Worm (Caenorhabditis elegans) whole organism, mixed stage, embryonic: ENCODE data around the gene srx-105.

Source experiments
- M03D4.4 ChIP-seq: sonication (generic microtip); optimal IDR thresholded peaks from 2 replicates; lab custom pipeline; 2017; ENCODE audit warnings: mild to moderate bottlenecking, missing genetic modification characterization, missing compliant biosample characterization
- bed-3 ChIP-seq: fragments of 200-800 bp; sonication (Bioruptor generic); optimal IDR thresholded peaks from 3 replicates; lab custom pipeline; 2018; ENCODE audit warnings: mild to moderate bottlenecking, missing genetic modification characterization, moderate library complexity, missing compliant biosample characterization
- blmp-1 ChIP-seq: fragments of 150-350 bp; optimal IDR thresholded peaks from 2 replicates; lab custom pipeline; 2014; ENCODE audit warnings: missing biosample characterization, missing genetic modification characterization
- ceh-39 ChIP-seq: fragments of 150-350 bp; optimal IDR thresholded peaks from 2 replicates; lab custom pipeline; 2014; ENCODE audit warnings: missing biosample characterization, missing genetic modification characterization
- ceh-43 ChIP-seq: fragments of 200-800 bp; sonication (Bioruptor generic); optimal IDR thresholded peaks from 2 replicates; lab custom pipeline; 2018; ENCODE audit warnings: mild to moderate bottlenecking, missing genetic modification characterization, moderate library complexity, missing compliant biosample characterization
- ceh-83 ChIP-seq: fragments of 200-800 bp; sonication (Bioruptor generic); optimal IDR thresholded peaks from 2 replicates; lab custom pipeline; 2018; ENCODE audit warnings: mild to moderate bottlenecking, missing genetic modification characterization, missing compliant biosample characterization
- cnd-1 ChIP-seq: fragments of 200-800 bp; sonication (Bioruptor generic); optimal IDR thresholded peaks from 2 replicates; lab custom pipeline; 2018; ENCODE audit warnings: mild to moderate bottlenecking, missing genetic modification characterization, missing compliant biosample characterization
- drap-1 ChIP-seq: fragments of 200-800 bp; sonication (Bioruptor generic); optimal IDR thresholded peaks from 3 replicates; lab custom pipeline; 2018; ENCODE audit warnings: mild to moderate bottlenecking, missing genetic modification characterization, missing compliant biosample characterization
- elt-1 ChIP-seq: sonication (generic microtip); optimal IDR thresholded peaks from 2 replicates; lab custom pipeline; 2017; ENCODE audit warnings: missing genetic modification characterization, mild to moderate bottlenecking, missing compliant biosample characterization, antibody characterized with exemption, moderate library complexity, borderline replicate concordance; ENCODE audit not compliant: insufficient read depth
- elt-3 ChIP-seq: fragments of 150-350 bp; optimal IDR thresholded peaks from 2 replicates; lab custom pipeline; 2014; ENCODE audit warnings: missing biosample characterization, missing genetic modification characterization
- flh-1 ChIP-seq: fragments of 200-800 bp; sonication (Bioruptor generic); optimal IDR thresholded peaks from 2 replicates; lab custom pipeline; 2018; ENCODE audit warnings: mild to moderate bottlenecking, missing genetic modification characterization, moderate library complexity, missing compliant biosample characterization
- hlh-1 ChIP-seq: fragments of 150-350 bp; optimal IDR thresholded peaks from 2 replicates; lab custom pipeline; 2014; ENCODE audit warnings: missing biosample characterization, missing genetic modification reagents, missing genetic modification characterization
- lin-13 ChIP-seq: fragments of 150-350 bp; optimal IDR thresholded peaks from 2 replicates; lab custom pipeline; 2014; ENCODE audit warnings: missing biosample characterization, missing genetic modification characterization
- lin-32 ChIP-seq: fragments of 200-800 bp; sonication (Bioruptor generic); optimal IDR thresholded peaks from 2 replicates; lab custom pipeline; 2018; ENCODE audit warnings: mild to moderate bottlenecking, missing genetic modification characterization, missing compliant biosample characterization
- lsy-2 ChIP-seq: fragments of 150-350 bp; optimal IDR thresholded peaks from 2 replicates; lab custom pipeline; 2014; ENCODE audit warnings: missing biosample characterization, missing genetic modification characterization
- mab-5 ChIP-seq: fragments of 150-350 bp; optimal IDR thresholded peaks from 2 replicates; lab custom pipeline; 2014; ENCODE audit warnings: missing biosample characterization, missing genetic modification characterization
- mep-1 ChIP-seq: fragments of 150-350 bp; optimal IDR thresholded peaks from 2 replicates; lab custom pipeline; 2017; ENCODE audit warnings: missing biosample characterization, missing genetic modification reagents, missing genetic modification characterization, inconsistent platforms
- mls-2 ChIP-seq: sonication (generic microtip); optimal IDR thresholded peaks from 2 replicates; lab custom pipeline; 2016; ENCODE audit warnings: mild to moderate bottlenecking, missing genetic modification characterization, moderate library complexity, missing compliant biosample characterization
- nhr-2 ChIP-seq: fragments of 150-350 bp; optimal IDR thresholded peaks from 2 replicates; lab custom pipeline; 2014; ENCODE audit warnings: missing biosample characterization, missing genetic modification characterization
- nhr-237 ChIP-seq: fragments of 150-350 bp; optimal IDR thresholded peaks from 2 replicates; lab custom pipeline; 2014; ENCODE audit warnings: missing biosample characterization, missing genetic modification characterization
- nhr-76 ChIP-seq: sonication (generic microtip); optimal IDR thresholded peaks from 2 replicates; lab custom pipeline; 2017; ENCODE audit warnings: missing biosample characterization, missing genetic modification characterization
- pha-4 ChIP-seq: fragments of 150-350 bp; optimal IDR thresholded peaks from 2 replicates; lab custom pipeline; 2018; ENCODE audit warnings: missing biosample characterization, missing genetic modification reagents, missing genetic modification characterization
- snpc-4 ChIP-seq: fragments of 150-350 bp; optimal IDR thresholded peaks from 2 replicates; lab custom pipeline; 2014; ENCODE audit warnings: missing biosample characterization, missing genetic modification characterization
- sptf-1 ChIP-seq: sonication (generic microtip); optimal IDR thresholded peaks from 2 replicates; lab custom pipeline; 2017; ENCODE audit warnings: mild to moderate bottlenecking, missing genetic modification characterization, moderate library complexity, missing compliant biosample characterization
- tbx-8 ChIP-seq: fragments of 200-800 bp; sonication (Bioruptor generic); optimal IDR thresholded peaks from 2 replicates; lab custom pipeline; 2018; ENCODE audit warnings: mild to moderate bottlenecking, missing genetic modification characterization, moderate library complexity, missing compliant biosample characterization
- unc-120 ChIP-seq: sonication (generic microtip); optimal IDR thresholded peaks from 2 replicates; lab custom pipeline; 2017; ENCODE audit warnings: missing genetic modification characterization, missing compliant biosample characterization; ENCODE audit not compliant: poor library complexity, severe bottlenecking
- unc-39 ChIP-seq: fragments of 150-350 bp; optimal IDR thresholded peaks from 2 replicates; lab custom pipeline; 2014; ENCODE audit warnings: missing biosample characterization, missing genetic modification characterization
- unc-62 ChIP-seq: fragments of 150-350 bp; optimal IDR thresholded peaks from 2 replicates; lab custom pipeline; 2014; ENCODE audit warnings: missing biosample characterization, missing genetic modification reagents, missing genetic modification characterization
- zip-8 ChIP-seq: fragments of 150-350 bp; optimal IDR thresholded peaks from 2 replicates; lab custom pipeline; 2014; ENCODE audit warnings: missing biosample characterization, missing genetic modification characterization
- ztf-11 ChIP-seq: fragments of 150-350 bp; optimal IDR thresholded peaks from 2 replicates; lab custom pipeline; 2014; ENCODE audit warnings: missing biosample characterization, missing genetic modification characterization

srx-105 gene

ce11 chrII:3701305-3701704 is at the start of gene srx-105:
Gene srx-105, minus strand, starts transcription at chrII:3701405.
- TF ChIP-seq lsy-2 (tag; lab: Kevin White, UChicago) = no peak
- TF ChIP-seq nhr-76 (tag; lab: Kevin White, UChicago) = no peak
- TF ChIP-seq mls-2 (tag; lab: Kevin White, UChicago) = no peak
- TF ChIP-seq blmp-1 (tag; lab: Kevin White, UChicago) = no peak
- TF ChIP-seq unc-120 (tag; lab: Kevin White, UChicago) = no peak
- no peak for TF ChIP-seq pha-4 (tag; lab: Kevin White, UChicago)

- TF ChIP-seq bed-3 (GFP tag; lab: Kevin White, UChicago) (no peak), tbx-8 (no peak)
Measured at ce11 chrII:3750685-3751084, 49.5 kb upstream of the srx-105 start, which contains the start of gene fbxb-91. Gene fbxb-91, minus strand, starts transcription at chrII:3750785.

ce11 chrII:3748719-3749118 is 47.5 kb upstream of the srx-105 start, which contains the start of gene fbxb-90:
Gene fbxb-90, minus strand, starts transcription at chrII:3748819.
- no peak for TF ChIP-seq ztf-11 (tag; lab: Kevin White, UChicago)
- no peak for TF ChIP-seq mep-1 (tag; lab: Kevin White, UChicago)
- TF ChIP-seq cnd-1 (tag; lab: Kevin White, UChicago) = no peak
- no peak for TF ChIP-seq ceh-39 (tag; lab: Kevin White, UChicago)
- no peak for TF ChIP-seq nhr-237 (tag; lab: Kevin White, UChicago)
- no peak for TF ChIP-seq drap-1 (GFP tag; lab: Kevin White, UChicago)
- no peak for TF ChIP-seq lin-32 (GFP tag; lab: Kevin White, UChicago)
- no peak for TF ChIP-seq lin-13 (tag; lab: Kevin White, UChicago)

- TF ChIP-seq zip-8 (no peak), mls-2 (tag; lab: Kevin White, UChicago) (no peak), ceh-83 (GFP tag; lab: Kevin White, UChicago) (no peak), unc-39 (tag; lab: Kevin White, UChicago) (no peak), elt-1 (no peak), M03D4.4 (tag; lab: Kevin White, UChicago) (no peak), nhr-2 (tag; lab: Kevin White, UChicago) (no peak), flh-1 (GFP tag; lab: Kevin White, UChicago) (no peak), tbx-8 (no peak), elt-3 (tag; lab: Kevin White, UChicago) (no peak)
Measured at ce11 chrII:3747405-3747804, 46.2 kb upstream of the srx-105 start, which contains the start of gene fbxb-92. Gene fbxb-92, minus strand, starts transcription at chrII:3747505.

ce11 chrII:3743684-3744200 is 42.5 kb upstream of the srx-105 start, which contains the start of gene nta-1:
Gene nta-1, minus strand, starts transcription at chrII:3743814.
- TF ChIP-seq snpc-4 (tag; lab: Kevin White, UChicago) = no peak
- no peak for TF ChIP-seq unc-120 (tag; lab: Kevin White, UChicago)
- TF ChIP-seq elt-1 = no peak
- no peak for TF ChIP-seq blmp-1 (tag; lab: Kevin White, UChicago)
- no peak for TF ChIP-seq drap-1 (GFP tag; lab: Kevin White, UChicago)
- TF ChIP-seq nhr-237 (tag; lab: Kevin White, UChicago) = no peak
- no peak for TF ChIP-seq lsy-2 (tag; lab: Kevin White, UChicago)
- TF ChIP-seq bed-3 (GFP tag; lab: Kevin White, UChicago) = no peak
- TF ChIP-seq sptf-1 (tag; lab: Kevin White, UChicago) = no peak
- no peak for TF ChIP-seq nhr-76 (tag; lab: Kevin White, UChicago)
- TF ChIP-seq hlh-1 (tag; lab: Kevin White, UChicago) = no peak
- TF ChIP-seq mep-1 (tag; lab: Kevin White, UChicago) = no peak
- TF ChIP-seq mab-5 = no peak
- no peak for TF ChIP-seq ceh-43 (GFP tag; lab: Kevin White, UChicago)
- TF ChIP-seq unc-39 (tag; lab: Kevin White, UChicago) = no peak
- no peak for TF ChIP-seq ceh-83 (GFP tag; lab: Kevin White, UChicago)
- no peak for TF ChIP-seq flh-1 (GFP tag; lab: Kevin White, UChicago)

ce11 chrII:3741584-3741983 is 40.4 kb upstream of the srx-105 start, which contains the start of gene F12E12.1:
Gene F12E12.1, plus strand, starts transcription at chrII:3741884.
- TF ChIP-seq unc-62 (GFP tag; lab: Kevin White, UChicago) = no peak
- TF ChIP-seq, all 35 proteins: peak for 0
